Worm (Caenorhabditis elegans) whole organism, mixed stage, embryonic: ENCODE data around the gene F40A3.7.

Experiments used
- M03D4.4 ChIP-seq: sonication (generic microtip); optimal IDR thresholded peaks from 2 replicates; lab custom pipeline; 2017; ENCODE audit warnings: mild to moderate bottlenecking, missing genetic modification characterization, missing compliant biosample characterization
- bed-3 ChIP-seq: fragments of 200-800 bp; sonication (Bioruptor generic); optimal IDR thresholded peaks from 3 replicates; lab custom pipeline; 2018; ENCODE audit warnings: mild to moderate bottlenecking, missing genetic modification characterization, moderate library complexity, missing compliant biosample characterization
- blmp-1 ChIP-seq: fragments of 150-350 bp; optimal IDR thresholded peaks from 2 replicates; lab custom pipeline; 2014; ENCODE audit warnings: missing biosample characterization, missing genetic modification characterization
- ceh-39 ChIP-seq: fragments of 150-350 bp; optimal IDR thresholded peaks from 2 replicates; lab custom pipeline; 2014; ENCODE audit warnings: missing biosample characterization, missing genetic modification characterization
- ceh-83 ChIP-seq: fragments of 200-800 bp; sonication (Bioruptor generic); optimal IDR thresholded peaks from 2 replicates; lab custom pipeline; 2018; ENCODE audit warnings: mild to moderate bottlenecking, missing genetic modification characterization, missing compliant biosample characterization
- ces-1 ChIP-seq: fragments of 150-350 bp; optimal IDR thresholded peaks from 2 replicates; lab custom pipeline; 2014; ENCODE audit warnings: missing biosample characterization, missing genetic modification reagents, missing genetic modification characterization
- cnd-1 ChIP-seq: fragments of 200-800 bp; sonication (Bioruptor generic); optimal IDR thresholded peaks from 2 replicates; lab custom pipeline; 2018; ENCODE audit warnings: mild to moderate bottlenecking, missing genetic modification characterization, missing compliant biosample characterization
- drap-1 ChIP-seq: fragments of 200-800 bp; sonication (Bioruptor generic); optimal IDR thresholded peaks from 3 replicates; lab custom pipeline; 2018; ENCODE audit warnings: mild to moderate bottlenecking, missing genetic modification characterization, missing compliant biosample characterization
- elt-1 ChIP-seq: sonication (generic microtip); optimal IDR thresholded peaks from 2 replicates; lab custom pipeline; 2017; ENCODE audit warnings: missing genetic modification characterization, mild to moderate bottlenecking, missing compliant biosample characterization, antibody characterized with exemption, moderate library complexity, borderline replicate concordance; ENCODE audit not compliant: insufficient read depth
- flh-1 ChIP-seq: fragments of 200-800 bp; sonication (Bioruptor generic); optimal IDR thresholded peaks from 2 replicates; lab custom pipeline; 2018; ENCODE audit warnings: mild to moderate bottlenecking, missing genetic modification characterization, moderate library complexity, missing compliant biosample characterization
- ham-2 ChIP-seq: fragments of 200-800 bp; sonication (Bioruptor generic); optimal IDR thresholded peaks from 2 replicates; lab custom pipeline; 2018; ENCODE audit warnings: mild to moderate bottlenecking, missing genetic modification characterization, missing compliant biosample characterization
- lin-13 ChIP-seq: fragments of 150-350 bp; optimal IDR thresholded peaks from 2 replicates; lab custom pipeline; 2014; ENCODE audit warnings: missing biosample characterization, missing genetic modification characterization
- lin-32 ChIP-seq: fragments of 200-800 bp; sonication (Bioruptor generic); optimal IDR thresholded peaks from 2 replicates; lab custom pipeline; 2018; ENCODE audit warnings: mild to moderate bottlenecking, missing genetic modification characterization, missing compliant biosample characterization
- lsy-2 ChIP-seq: fragments of 150-350 bp; optimal IDR thresholded peaks from 2 replicates; lab custom pipeline; 2014; ENCODE audit warnings: missing biosample characterization, missing genetic modification characterization
- mab-5 ChIP-seq: fragments of 150-350 bp; optimal IDR thresholded peaks from 2 replicates; lab custom pipeline; 2014; ENCODE audit warnings: missing biosample characterization, missing genetic modification characterization
- mep-1 ChIP-seq: fragments of 150-350 bp; optimal IDR thresholded peaks from 2 replicates; lab custom pipeline; 2017; ENCODE audit warnings: missing biosample characterization, missing genetic modification reagents, missing genetic modification characterization, inconsistent platforms
- mls-2 ChIP-seq: sonication (generic microtip); optimal IDR thresholded peaks from 2 replicates; lab custom pipeline; 2016; ENCODE audit warnings: mild to moderate bottlenecking, missing genetic modification characterization, moderate library complexity, missing compliant biosample characterization
- nhr-12 ChIP-seq: fragments of 150-350 bp; optimal IDR thresholded peaks from 2 replicates; lab custom pipeline; 2014; ENCODE audit warnings: missing biosample characterization, missing genetic modification characterization
- nhr-2 ChIP-seq: fragments of 150-350 bp; optimal IDR thresholded peaks from 2 replicates; lab custom pipeline; 2014; ENCODE audit warnings: missing biosample characterization, missing genetic modification characterization
- nhr-76 ChIP-seq: sonication (generic microtip); optimal IDR thresholded peaks from 2 replicates; lab custom pipeline; 2017; ENCODE audit warnings: missing biosample characterization, missing genetic modification characterization
- pha-4 ChIP-seq: fragments of 150-350 bp; optimal IDR thresholded peaks from 2 replicates; lab custom pipeline; 2018; ENCODE audit warnings: missing biosample characterization, missing genetic modification reagents, missing genetic modification characterization
- sem-2 ChIP-seq: fragments of 200-800 bp; sonication (Bioruptor generic); optimal IDR thresholded peaks from 2 replicates; lab custom pipeline; 2018; ENCODE audit warnings: mild to moderate bottlenecking, missing genetic modification characterization, missing compliant biosample characterization
- snpc-4 ChIP-seq: fragments of 150-350 bp; optimal IDR thresholded peaks from 2 replicates; lab custom pipeline; 2014; ENCODE audit warnings: missing biosample characterization, missing genetic modification characterization
- sptf-1 ChIP-seq: sonication (generic microtip); optimal IDR thresholded peaks from 2 replicates; lab custom pipeline; 2017; ENCODE audit warnings: mild to moderate bottlenecking, missing genetic modification characterization, moderate library complexity, missing compliant biosample characterization
- tbx-8 ChIP-seq: fragments of 200-800 bp; sonication (Bioruptor generic); optimal IDR thresholded peaks from 2 replicates; lab custom pipeline; 2018; ENCODE audit warnings: mild to moderate bottlenecking, missing genetic modification characterization, moderate library complexity, missing compliant biosample characterization
- unc-120 ChIP-seq: sonication (generic microtip); optimal IDR thresholded peaks from 2 replicates; lab custom pipeline; 2017; ENCODE audit warnings: missing genetic modification characterization, missing compliant biosample characterization; ENCODE audit not compliant: poor library complexity, severe bottlenecking
- unc-39 ChIP-seq: fragments of 150-350 bp; optimal IDR thresholded peaks from 2 replicates; lab custom pipeline; 2014; ENCODE audit warnings: missing biosample characterization, missing genetic modification characterization
- unc-62 ChIP-seq: fragments of 150-350 bp; optimal IDR thresholded peaks from 2 replicates; lab custom pipeline; 2014; ENCODE audit warnings: missing biosample characterization, missing genetic modification reagents, missing genetic modification characterization
- zip-8 ChIP-seq: fragments of 150-350 bp; optimal IDR thresholded peaks from 2 replicates; lab custom pipeline; 2014; ENCODE audit warnings: missing biosample characterization, missing genetic modification characterization
- ztf-11 ChIP-seq: fragments of 150-350 bp; optimal IDR thresholded peaks from 2 replicates; lab custom pipeline; 2014; ENCODE audit warnings: missing biosample characterization, missing genetic modification characterization

Gene F40A3.7

ce11 chrV:7928660-7929059, 29.0 kb upstream of the F40A3.7 start, which contains the start of gene srsx-5:
TSS of gene srsx-5 (plus strand) at chrV:7928960.
- no peak for TF ChIP-seq unc-39 (tag; lab: Kevin White, UChicago)
- no peak for TF ChIP-seq unc-120
- TF ChIP-seq ham-2 (GFP tag; lab: Kevin White, UChicago), result no peak
- no peak for TF ChIP-seq lin-32 (GFP tag; lab: Kevin White, UChicago)
- no peak for TF ChIP-seq nhr-12 (tag; lab: Kevin White, UChicago)

DNA sequence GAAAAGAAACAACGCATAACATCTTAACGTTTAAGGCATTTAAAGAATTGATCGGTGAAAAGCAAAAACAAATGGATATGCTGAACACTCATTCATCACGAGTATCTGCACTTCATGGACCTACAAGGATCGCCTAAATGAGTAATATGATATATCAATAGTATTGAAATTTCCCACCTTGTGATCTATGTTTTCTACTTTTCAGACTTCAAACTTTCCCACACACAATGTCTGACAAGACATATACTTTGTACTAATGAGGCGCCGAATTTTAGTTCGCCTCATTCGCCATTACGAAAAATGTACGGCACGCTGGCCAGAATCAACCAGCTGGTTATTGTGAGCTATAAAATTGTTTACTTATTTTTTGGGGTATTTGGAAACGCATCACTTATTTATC, 27.1 kb upstream of the F40A3.7 start, which contains the start of gene srsx-6:
Gene srsx-6, plus strand, starts transcription at position 301 of the 400 bp plus-strand sequence.
- TF ChIP-seq tbx-8 (GFP tag; lab: Kevin White, UChicago) (no peak), nhr-76 (tag; lab: Kevin White, UChicago) (no peak), mep-1 (no peak), mab-5 (tag; lab: Kevin White, UChicago) (no peak), drap-1 (GFP tag; lab: Kevin White, UChicago) (no peak), flh-1 (GFP tag; lab: Kevin White, UChicago) (no peak), elt-1 (tag; lab: Kevin White, UChicago) (no peak), bed-3 (GFP tag; lab: Kevin White, UChicago) (no peak), cnd-1 (tag; lab: Kevin White, UChicago) (no peak), unc-62 (GFP tag; lab: Kevin White, UChicago) (no peak), ceh-39 (no peak), blmp-1 (tag; lab: Kevin White, UChicago) (no peak), sptf-1 (tag; lab: Kevin White, UChicago) (no peak), lin-13 (tag; lab: Kevin White, UChicago) (no peak)

- no peak for TF ChIP-seq mls-2 (tag; lab: Kevin White, UChicago)
- no peak for TF ChIP-seq lin-13 (tag; lab: Kevin White, UChicago)
- TF ChIP-seq ztf-11 (tag; lab: Kevin White, UChicago), result no peak
- TF ChIP-seq blmp-1 (tag; lab: Kevin White, UChicago), result no peak
- TF ChIP-seq ceh-83, result no peak
- TF ChIP-seq tbx-8 (GFP tag; lab: Kevin White, UChicago), result no peak
- TF ChIP-seq flh-1 (GFP tag; lab: Kevin White, UChicago), result no peak
- no peak for TF ChIP-seq sem-2 (GFP tag; lab: Kevin White, UChicago)
- TF ChIP-seq snpc-4 (tag; lab: Kevin White, UChicago), result no peak
- TF ChIP-seq M03D4.4, result no peak
These were observed 25.8 kb upstream of the F40A3.7 start, which contains the start of gene srsx-7 for ce11 chrV:7925483-7925882. TSS of gene srsx-7 (plus strand) at chrV:7925783.

DNA sequence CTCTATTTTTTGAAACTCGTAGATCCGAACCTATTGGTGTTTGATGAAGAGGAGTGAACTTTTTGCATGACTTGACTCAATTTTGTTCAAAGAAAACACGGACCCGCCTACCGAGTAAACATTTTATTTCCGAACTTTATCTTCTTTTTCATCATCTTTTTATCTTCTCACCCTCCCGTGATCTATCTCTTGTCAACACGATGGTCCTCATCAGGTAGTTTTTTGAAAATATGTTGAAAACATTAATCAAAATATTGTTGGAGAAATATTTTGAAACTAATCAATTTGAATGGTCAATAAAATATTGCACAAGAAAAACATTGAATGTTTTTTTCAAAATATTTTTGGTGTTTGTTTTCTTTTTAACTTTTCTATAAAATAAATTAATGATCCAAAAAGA, 8.8 kb upstream of the F40A3.7 start:
- TF ChIP-seq blmp-1 (tag; lab: Kevin White, UChicago), result no peak

DNA sequence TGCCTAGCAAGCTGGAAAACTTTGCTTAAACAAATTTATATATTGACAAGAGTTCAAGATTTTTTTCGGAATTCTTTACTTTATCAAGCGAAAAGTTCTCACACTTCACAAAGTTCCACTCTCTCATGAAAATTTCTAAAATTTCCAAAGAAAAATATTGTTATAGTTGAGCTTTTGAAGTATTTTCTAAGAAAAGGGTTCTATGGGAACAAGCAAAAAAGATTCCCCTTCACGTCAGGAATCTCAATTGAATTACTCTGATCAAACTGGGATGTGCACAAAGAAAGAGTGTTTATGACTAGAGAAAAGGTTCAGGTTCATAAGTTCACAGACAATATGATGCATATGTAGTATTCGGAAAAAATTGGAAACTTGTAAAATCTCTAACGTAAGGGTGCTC, 4.7 kb upstream of the F40A3.7 start:
- TF ChIP-seq nhr-2 (tag; lab: Kevin White, UChicago) (no peak), cnd-1 (tag; lab: Kevin White, UChicago) (no peak), lin-13 (tag; lab: Kevin White, UChicago) (no peak), sem-2 (GFP tag; lab: Kevin White, UChicago) (no peak), ceh-39 (no peak), pha-4 (no peak), unc-39 (tag; lab: Kevin White, UChicago) (no peak), zip-8 (tag; lab: Kevin White, UChicago) (no peak), M03D4.4 (no peak), tbx-8 (GFP tag; lab: Kevin White, UChicago) (no peak)

ce11 chrV:7901222-7901621, 1.6 kb upstream of the F40A3.7 start:
- TF ChIP-seq lsy-2, result no peak
- no peak for TF ChIP-seq cnd-1 (tag; lab: Kevin White, UChicago)
- no peak for TF ChIP-seq ceh-39
- no peak for TF ChIP-seq ham-2 (GFP tag; lab: Kevin White, UChicago)
- no peak for TF ChIP-seq ces-1 (GFP tag; lab: Kevin White, UChicago)
- TF ChIP-seq, all 35 proteins: peak for 0
